Comparison of ENCODE assay signal across 5 worm cellular contexts in genomic region chrX:6274270-6274669, ce11.
TF ChIP-seq lines count a peak whose summit lies in the region.

No protein-coding gene starts in this region.

TF ChIP-seq in whole organism, L1 larva, 84 proteins besides CTCF, POLR2A, EP300 and RAD21:
- TF ChIP-seq lin-35 (GFP tag; optimal IDR thresholded peaks at IDR 0.05; lab: Kevin White, UChicago) (peak in 1 of 2 experiments; percentile 36), egl-13 (tag; optimal IDR thresholded peaks at IDR 0.05; lab: Kevin White, UChicago) (no peak), elt-2 (tag; optimal IDR thresholded peaks at IDR 0.05; lab: Kevin White, UChicago) (peak; percentile 64), nhr-20 (tag; optimal IDR thresholded peaks at IDR 0.05; lab: Kevin White, UChicago) (peak; percentile 20), lin-39 (tag; optimal IDR thresholded peaks at IDR 0.05; lab: Kevin White, UChicago) (no peak), ceh-8 (GFP tag; optimal IDR thresholded peaks at IDR 0.05; lab: Kevin White, UChicago) (no peak), isw-1 (GFP tag; IDR thresholded peaks at IDR 0.05; lab: Robert Waterston, UW) (no peak), nhr-71 (tag; optimal IDR thresholded peaks at IDR 0.05; lab: Kevin White, UChicago) (peak; percentile 19), ceh-88 (GFP tag; IDR thresholded peaks at IDR 0.05; lab: Robert Waterston, UW) (no peak), unc-130 (tag; optimal IDR thresholded peaks at IDR 0.05; lab: Kevin White, UChicago) (no peak), hlh-17 (GFP tag; optimal IDR thresholded peaks at IDR 0.05; lab: Kevin White, UChicago; ENCODE audit: borderline replicate concordance) (no peak), fkh-8 (tag; optimal IDR thresholded peaks at IDR 0.05; lab: Kevin White, UChicago) (no peak), unc-30 (tag; optimal IDR thresholded peaks at IDR 0.05; lab: Kevin White, UChicago) (no peak), unc-62 (GFP tag; optimal IDR thresholded peaks at IDR 0.05; lab: Kevin White, UChicago) (no peak), fkh-4 (tag; optimal IDR thresholded peaks at IDR 0.05; lab: Kevin White, UChicago; ENCODE audit: borderline replicate concordance) (no peak), C16A3.4 (tag; optimal IDR thresholded peaks at IDR 0.05; lab: Kevin White, UChicago) (no peak)

TF ChIP-seq in whole organism, L2 larva, 48 proteins besides CTCF, POLR2A, EP300 and RAD21:
- no peak for TF ChIP-seq nhr-11 (tag; optimal IDR thresholded peaks at IDR 0.05; lab: Kevin White, UChicago)
- TF ChIP-seq nhr-77 (tag; optimal IDR thresholded peaks at IDR 0.05; lab: Kevin White, UChicago): no peak
- no peak for TF ChIP-seq snpc-4 (tag; optimal IDR thresholded peaks at IDR 0.05; lab: Kevin White, UChicago)
- no peak for TF ChIP-seq ztf-4 (tag; optimal IDR thresholded peaks at IDR 0.05; lab: Kevin White, UChicago)
- no peak for TF ChIP-seq unc-62 (GFP tag; optimal IDR thresholded peaks at IDR 0.05; lab: Kevin White, UChicago)
- no peak for TF ChIP-seq R02D3.7 (tag; optimal IDR thresholded peaks at IDR 0.05; lab: Kevin White, UChicago)
- no peak for TF ChIP-seq ceh-16 (tag; optimal IDR thresholded peaks at IDR 0.05; lab: Kevin White, UChicago)
- TF ChIP-seq sma-9 (GFP tag; optimal IDR thresholded peaks at IDR 0.05; lab: Kevin White, UChicago): peak; percentile 62
- TF ChIP-seq sma-9 (tag; optimal IDR thresholded peaks at IDR 0.05; lab: Kevin White, UChicago): no peak
- TF ChIP-seq fos-1 (tag; optimal IDR thresholded peaks at IDR 0.05; lab: Kevin White, UChicago): peak; percentile 55
- TF ChIP-seq Y55F3AM.14 (GFP tag; optimal IDR thresholded peaks at IDR 0.05; lab: Kevin White, UChicago): no peak
- TF ChIP-seq lin-11 (tag; optimal IDR thresholded peaks at IDR 0.05; lab: Kevin White, UChicago): no peak
- TF ChIP-seq sma-3 (GFP tag; optimal IDR thresholded peaks at IDR 0.05; lab: Kevin White, UChicago): no peak
- no peak for TF ChIP-seq crh-2 (tag; optimal IDR thresholded peaks at IDR 0.05; lab: Kevin White, UChicago)
- no peak for TF ChIP-seq mab-5 (tag; optimal IDR thresholded peaks at IDR 0.05; lab: Kevin White, UChicago)

TF ChIP-seq in whole organism, L3 larva, 47 proteins besides CTCF, POLR2A, EP300 and RAD21 (continues in another document):
- TF ChIP-seq pha-4 (tag; optimal IDR thresholded peaks at IDR 0.05; lab: Kevin White, UChicago) (peak; percentile 27), pqm-1 (tag; optimal IDR thresholded peaks at IDR 0.05; lab: Kevin White, UChicago) (peak; percentile 83), fkh-10 (GFP tag; optimal IDR thresholded peaks at IDR 0.05; lab: Kevin White, UChicago) (no peak), jun-1 (tag; optimal IDR thresholded peaks at IDR 0.05; lab: Kevin White, UChicago) (peak; percentile 27), lin-39 (tag; optimal IDR thresholded peaks at IDR 0.05; lab: Kevin White, UChicago) (no peak), nhr-77 (tag; optimal IDR thresholded peaks at IDR 0.05; lab: Kevin White, UChicago) (no peak), elt-2 (tag; optimal IDR thresholded peaks at IDR 0.05; lab: Kevin White, UChicago) (peak; percentile 80), nfya-1 (tag; optimal IDR thresholded peaks at IDR 0.05; lab: Kevin White, UChicago; ENCODE audit: insufficient read depth) (no peak), elt-1 (tag; optimal IDR thresholded peaks at IDR 0.05; lab: Kevin White, UChicago) (no peak), ceh-28 (tag; optimal IDR thresholded peaks at IDR 0.05; lab: Kevin White, UChicago) (no peak), skn-1 (tag; optimal IDR thresholded peaks at IDR 0.05; lab: Kevin White, UChicago) (peak; percentile 61), ZK546.5 (tag; optimal IDR thresholded peaks at IDR 0.05; lab: Kevin White, UChicago) (no peak), nhr-76 (tag; optimal IDR thresholded peaks at IDR 0.05; lab: Kevin White, UChicago) (no peak), ceh-9 (tag; optimal IDR thresholded peaks at IDR 0.05; lab: Kevin White, UChicago) (no peak), ztf-4 (tag; optimal IDR thresholded peaks at IDR 0.05; lab: Kevin White, UChicago) (no peak), lin-15B (tag; optimal IDR thresholded peaks at IDR 0.05; lab: Kevin White, UChicago) (no peak), sea-2 (GFP tag; optimal IDR thresholded peaks at IDR 0.05; lab: Kevin White, UChicago) (no peak), tbx-2 (tag; optimal IDR thresholded peaks at IDR 0.05; lab: Kevin White, UChicago) (no peak), hmg-11 (tag; optimal IDR thresholded peaks at IDR 0.05; lab: Kevin White, UChicago) (no peak), mdl-1 (tag; optimal IDR thresholded peaks at IDR 0.05; lab: Kevin White, UChicago) (no peak), fkh-2 (tag; optimal IDR thresholded peaks at IDR 0.05; lab: Kevin White, UChicago) (no peak), nhr-12 (tag; optimal IDR thresholded peaks at IDR 0.05; lab: Kevin White, UChicago) (no peak), aly-2 (tag; optimal IDR thresholded peaks at IDR 0.05; lab: Kevin White, UChicago) (no peak)

TF ChIP-seq in whole organism, L4 larva, 104 proteins besides CTCF, POLR2A, EP300 and RAD21 (continues in another document):
- TF ChIP-seq tra-1 (GFP tag; IDR thresholded peaks at IDR 0.05; lab: Robert Waterston, UW) (no peak; the same call in 1 of the 2 replicates), madf-9 (GFP tag; conservative IDR thresholded peaks at IDR 0.05; lab: Robert Waterston, UW) (no peak), egl-43 (GFP tag; IDR thresholded peaks at IDR 0.05; lab: Robert Waterston, UW) (no peak), ztf-7 (tag; optimal IDR thresholded peaks at IDR 0.05; lab: Kevin White, UChicago) (peak; percentile 56), hlh-11 (tag; optimal IDR thresholded peaks at IDR 0.05; lab: Kevin White, UChicago) (peak; percentile 70), nhr-111 (GFP tag; optimal IDR thresholded peaks at IDR 0.05; lab: Kevin White, UChicago) (no peak), madf-5 (GFP tag; IDR thresholded peaks at IDR 0.05; lab: Robert Waterston, UW) (no peak), zfp-3 (GFP tag; conservative IDR thresholded peaks at IDR 0.05; lab: Robert Waterston, UW) (no peak), pha-4 (GFP tag; IDR thresholded peaks at IDR 0.05; lab: Robert Waterston, UW) (peak; percentile 10; the same call in 1 of the 2 replicates), pha-4 (tag; optimal IDR thresholded peaks at IDR 0.05; lab: Kevin White, UChicago) (no peak), gei-8 (GFP tag; optimal IDR thresholded peaks at IDR 0.05; lab: Kevin White, UChicago) (no peak), nhr-76 (tag; optimal IDR thresholded peaks at IDR 0.05; lab: Kevin White, UChicago) (no peak), nhr-102 (tag; optimal IDR thresholded peaks at IDR 0.05; lab: Kevin White, UChicago) (peak; percentile 30), nhr-6 (tag; optimal IDR thresholded peaks at IDR 0.05; lab: Kevin White, UChicago) (no peak), lsy-2 (tag; optimal IDR thresholded peaks at IDR 0.05; lab: Kevin White, UChicago) (no peak), snpc-4 (tag; optimal IDR thresholded peaks at IDR 0.05; lab: Kevin White, UChicago) (no peak), dmd-8 (GFP tag; IDR thresholded peaks at IDR 0.05; lab: Robert Waterston, UW) (no peak), ceh-82 (tag; optimal IDR thresholded peaks at IDR 0.05; lab: Kevin White, UChicago) (no peak), mxl-2 (GFP tag; conservative IDR thresholded peaks at IDR 0.05; lab: Robert Waterston, UW) (no peak), ctbp-1 (GFP tag; IDR thresholded peaks at IDR 0.05; lab: Robert Waterston, UW) (no peak), sdz-12 (GFP tag; optimal IDR thresholded peaks at IDR 0.05; lab: Kevin White, UChicago) (no peak), hmg-1.1 (GFP tag; IDR thresholded peaks at IDR 0.05; lab: Robert Waterston, UW) (no peak), nhr-25 (tag; optimal IDR thresholded peaks at IDR 0.05; lab: Kevin White, UChicago; ENCODE audit: borderline replicate concordance, insufficient read depth) (no peak), unc-130 (GFP tag; optimal IDR thresholded peaks at IDR 0.05; lab: Kevin White, UChicago) (no peak)

TF ChIP-seq in whole organism, young adult, 124 proteins besides CTCF, POLR2A, EP300 and RAD21:
- TF ChIP-seq B0035.1 (tag; optimal IDR thresholded peaks at IDR 0.05; lab: Kevin White, UChicago): no peak
- no peak for TF ChIP-seq K12H6.12 (tag; optimal IDR thresholded peaks at IDR 0.05; lab: Kevin White, UChicago)
- TF ChIP-seq nhr-80 (tag; optimal IDR thresholded peaks at IDR 0.05; lab: Kevin White, UChicago): peak; percentile 41
- TF ChIP-seq F37B4.10 (GFP tag; IDR thresholded peaks at IDR 0.05; lab: Robert Waterston, UW): no peak
- TF ChIP-seq unc-62 (GFP tag; optimal IDR thresholded peaks at IDR 0.05; lab: Kevin White, UChicago): peak; percentile 43
- TF ChIP-seq nfya-1 (tag; optimal IDR thresholded peaks at IDR 0.05; lab: Kevin White, UChicago; ENCODE audit: borderline replicate concordance, insufficient read depth): no peak
- no peak for TF ChIP-seq tbp1 (GFP tag; optimal IDR thresholded peaks at IDR 0.05; lab: Kevin White, UChicago)
- TF ChIP-seq snpc-4 (GFP tag; optimal IDR thresholded peaks at IDR 0.05; lab: Kevin White, UChicago): no peak
- TF ChIP-seq snpc-4 (tag; optimal IDR thresholded peaks at IDR 0.05; lab: Kevin White, UChicago): no peak
- TF ChIP-seq nhr-90 (tag; optimal IDR thresholded peaks at IDR 0.05; lab: Kevin White, UChicago): no peak
- TF ChIP-seq aptf-2 (GFP tag; conservative IDR thresholded peaks at IDR 0.05; lab: Robert Waterston, UW): no peak
- TF ChIP-seq cebp-1 (GFP tag; IDR thresholded peaks at IDR 0.05; lab: Robert Waterston, UW): 0 out of 2 replicates have a peak, but pooled peaks have one; percentile 8
- no peak for TF ChIP-seq cebp-1 (tag; optimal IDR thresholded peaks at IDR 0.05; lab: Kevin White, UChicago)
- TF ChIP-seq lag-1 (GFP tag; IDR thresholded peaks at IDR 0.05; lab: Robert Waterston, UW): no peak
- no peak for TF ChIP-seq ceh-100 (GFP tag; IDR thresholded peaks at IDR 0.05; lab: Robert Waterston, UW)
- TF ChIP-seq lir-1 (GFP tag; conservative IDR thresholded peaks at IDR 0.05; lab: Robert Waterston, UW): no peak
- TF ChIP-seq aptf-3 (GFP tag; IDR thresholded peaks at IDR 0.05; lab: Robert Waterston, UW): no peak
- TF ChIP-seq xnd-1 (tag; optimal IDR thresholded peaks at IDR 0.05; lab: Kevin White, UChicago): no peak
- no peak for TF ChIP-seq sdz-38 (tag; optimal IDR thresholded peaks at IDR 0.05; lab: Kevin White, UChicago)
- TF ChIP-seq chd-7 (tag; optimal IDR thresholded peaks at IDR 0.05; lab: Kevin White, UChicago): no peak
- TF ChIP-seq K11D2.4 (GFP tag; IDR thresholded peaks at IDR 0.05; lab: Robert Waterston, UW): no peak
- no peak for TF ChIP-seq ztf-25 (GFP tag; IDR thresholded peaks at IDR 0.05; lab: Robert Waterston, UW)
- TF ChIP-seq nhr-27 (tag; optimal IDR thresholded peaks at IDR 0.05; lab: Kevin White, UChicago): no peak
TF ChIP-seq in whole organism, young adult: peak in this region for 3.
